ENCODE assay signal across 1 fruit fly cellular context in genomic region chr2L:3545033-3545666, dm6.
TF ChIP-seq lines count a peak whose summit lies in the region.

No protein-coding gene starts in this region.

TF ChIP-seq in whole organism, embryonic, 481 proteins besides CTCF, POLR2A, EP300 and RAD21 (continued from another document):
- TF ChIP-seq NFAT (GFP tag; IDR thresholded peaks at IDR 0.05; lab: Robert Waterston, UW) (no peak), rib (GFP tag; IDR thresholded peaks at IDR 0.05; lab: Robert Waterston, UW) (no peak), ttk (GFP tag; IDR thresholded peaks at IDR 0.05; lab: Robert Waterston, UW) (no peak), HLHmδ (GFP tag; optimal IDR thresholded peaks at IDR 0.05; lab: Kevin White, UChicago) (no peak), CG12155 (GFP tag; optimal IDR thresholded peaks at IDR 0.05; lab: Kevin White, UChicago) (no peak), Nf-YC (tag; optimal IDR thresholded peaks at IDR 0.05; lab: Kevin White, UChicago) (peak; percentile 92), stwl (tag; optimal IDR thresholded peaks at IDR 0.05; lab: Kevin White, UChicago) (no peak), MESR4 (GFP tag; optimal IDR thresholded peaks at IDR 0.05; lab: Kevin White, UChicago) (no peak), CG34224 (GFP tag; IDR thresholded peaks at IDR 0.05; lab: Robert Waterston, UW; ENCODE audit: partially characterized antibody) (peak; percentile 80)
